Worm (Caenorhabditis elegans) whole organism, young adult: ENCODE results near the gene F07C6.4.

ENCODE experiments used
- B0035.1 ChIP-seq: sonication (generic microtip); optimal IDR thresholded peaks from 2 replicates; lab custom pipeline; 2016; ENCODE audit warnings: missing genetic modification characterization, mild to moderate bottlenecking, missing compliant biosample characterization, missing genotype, missing genetic modification reagents
- B0336.3 ChIP-seq: fragments of 200-800 bp; sonication (Bioruptor generic); IDR thresholded peaks from 2 replicates; pipeline ENCODE4 v1.3.6; 2022; ENCODE audit warnings: missing genetic modification characterization, missing compliant biosample characterization
- D2030.7 ChIP-seq: fragments of 200-800 bp; sonication (Bioruptor generic); IDR thresholded peaks from 2 replicates; pipeline ENCODE4 v1.3.6; 2022; ENCODE audit warnings: missing genetic modification reagents, missing genetic modification characterization, missing compliant biosample characterization
- F33H1.4 ChIP-seq: fragments of 200-800 bp; sonication (Bioruptor generic); IDR thresholded peaks from 2 replicates; pipeline ENCODE4 v1.3.6; 2022; ENCODE audit warnings: missing genetic modification reagents, missing genetic modification characterization, missing compliant biosample characterization
- F49E8.2 ChIP-seq: sonication (generic microtip); optimal IDR thresholded peaks from 3 replicates; lab custom pipeline; 2017; ENCODE audit warnings: missing genetic modification characterization, mild to moderate bottlenecking, missing compliant biosample characterization, antibody characterized with exemption, moderate library complexity; ENCODE audit not compliant: insufficient read depth
- F57A8.1 ChIP-seq: fragments of 200-800 bp; sonication (Bioruptor generic); optimal IDR thresholded peaks from 2 replicates; lab custom pipeline; 2018; ENCODE audit warnings: mild to moderate bottlenecking, missing genetic modification characterization, moderate library complexity, missing compliant biosample characterization
- T07F8.4 ChIP-seq: sonication (generic microtip); optimal IDR thresholded peaks from 2 replicates; lab custom pipeline; 2016; ENCODE audit warnings: mild to moderate bottlenecking, missing genetic modification characterization, moderate library complexity, missing compliant biosample characterization
- Y56A3A.18 ChIP-seq: fragments of 200-800 bp; sonication (Bioruptor generic); IDR thresholded peaks from 2 replicates; pipeline ENCODE4 v1.3.6; 2022; ENCODE audit warnings: missing genetic modification reagents, missing genetic modification characterization, missing compliant biosample characterization
- ZK185.1 ChIP-seq: sonication (generic microtip); optimal IDR thresholded peaks from 2 replicates; lab custom pipeline; 2016; ENCODE audit warnings: mild to moderate bottlenecking, missing genetic modification characterization, missing compliant biosample characterization; ENCODE audit not compliant: poor library complexity, severe bottlenecking
- attf-3 ChIP-seq: fragments of 200-800 bp; sonication (Bioruptor generic); conservative IDR thresholded peaks from 2 replicates; pipeline ENCODE4 v1.3.6; 2022; ENCODE audit warnings: missing genetic modification reagents, missing genetic modification characterization, missing compliant biosample characterization
- attf-5 ChIP-seq: fragments of 200-800 bp; sonication (Bioruptor generic); optimal IDR thresholded peaks from 2 replicates; lab custom pipeline; 2018; ENCODE audit warnings: mild to moderate bottlenecking, missing genetic modification characterization, missing compliant biosample characterization
- attf-6 ChIP-seq: fragments of 200-800 bp; sonication (Bioruptor generic); IDR thresholded peaks from 2 replicates; pipeline ENCODE4 v1.3.6; 2022; ENCODE audit warnings: missing genetic modification reagents, missing genetic modification characterization, missing compliant biosample characterization
- cebp-2 ChIP-seq: fragments of 200-800 bp; sonication (Bioruptor generic); IDR thresholded peaks from 2 replicates; pipeline ENCODE4 v1.3.6; 2022; ENCODE audit warnings: missing genetic modification characterization, missing compliant biosample characterization
- dox-1 ChIP-seq: fragments of 200-800 bp; sonication (Bioruptor generic); IDR thresholded peaks from 2 replicates; pipeline ENCODE4 v1.3.6; 2022; ENCODE audit warnings: missing genetic modification reagents, missing genetic modification characterization, missing compliant biosample characterization
- efl-1 ChIP-seq: fragments of 150-350 bp; optimal IDR thresholded peaks from 2 replicates; lab custom pipeline; 2014; ENCODE audit warnings: missing biosample characterization, missing genetic modification reagents, missing genetic modification characterization
- egl-18 ChIP-seq: fragments of 200-800 bp; sonication (Bioruptor generic); IDR thresholded peaks from 2 replicates; pipeline ENCODE4 v1.3.6; 2022; ENCODE audit warnings: missing genetic modification reagents, missing genetic modification characterization, missing compliant biosample characterization
- egrh-3 ChIP-seq: fragments of 200-800 bp; sonication (Bioruptor generic); IDR thresholded peaks from 2 replicates; pipeline ENCODE4 v1.3.6; 2022; ENCODE audit warnings: missing genetic modification reagents, missing genetic modification characterization, missing compliant biosample characterization
- him-1 ChIP-seq: sonication (generic microtip); optimal IDR thresholded peaks from 2 replicates; lab custom pipeline; 2016; ENCODE audit warnings: missing genotype, missing genetic modification reagents, missing genetic modification characterization, missing compliant biosample characterization
- hlh-26 ChIP-seq: fragments of 200-800 bp; sonication (Bioruptor generic); conservative IDR thresholded peaks from 2 replicates; pipeline ENCODE4 v1.3.6; 2022; ENCODE audit warnings: missing genetic modification reagents, missing genetic modification characterization, missing compliant biosample characterization
- hmg-1.2 ChIP-seq: fragments of 200-800 bp; sonication (Bioruptor generic); IDR thresholded peaks from 2 replicates; pipeline ENCODE4 v1.3.6; 2022; ENCODE audit warnings: missing genetic modification reagents, missing genetic modification characterization, missing compliant biosample characterization
- hsf-1 ChIP-seq: fragments of 200-800 bp; sonication (Bioruptor generic); IDR thresholded peaks from 2 replicates; pipeline ENCODE4 v1.3.6; 2022; ENCODE audit warnings: missing genetic modification reagents, missing genetic modification characterization, missing compliant biosample characterization
- let-526 ChIP-seq: fragments of 200-800 bp; sonication (Bioruptor generic); IDR thresholded peaks from 2 replicates; pipeline ENCODE4 v1.3.6; 2022; ENCODE audit warnings: missing genetic modification reagents, missing genetic modification characterization, missing compliant biosample characterization
- lin-26 ChIP-seq: fragments of 200-800 bp; sonication (Bioruptor generic); IDR thresholded peaks from 2 replicates; pipeline ENCODE4 v1.3.6; 2022; ENCODE audit warnings: missing genetic modification reagents, missing genetic modification characterization, missing compliant biosample characterization
- lin-54 ChIP-seq: fragments of 200-800 bp; sonication (Bioruptor generic); optimal IDR thresholded peaks from 2 replicates; lab custom pipeline; 2018; ENCODE audit warnings: mild to moderate bottlenecking, missing genetic modification characterization, missing compliant biosample characterization
- lsl-1 ChIP-seq: fragments of 200-800 bp; sonication (Bioruptor generic); optimal IDR thresholded peaks from 2 replicates; lab custom pipeline; 2018; ENCODE audit warnings: mild to moderate bottlenecking, missing genetic modification characterization, moderate library complexity, missing compliant biosample characterization
- madf-6 ChIP-seq: fragments of 200-800 bp; sonication (Bioruptor generic); IDR thresholded peaks from 2 replicates; pipeline ENCODE4 v1.3.6; 2022; ENCODE audit warnings: missing genetic modification reagents, missing genetic modification characterization, missing compliant biosample characterization
- madf-8 ChIP-seq: fragments of 200-800 bp; sonication (Bioruptor generic); conservative IDR thresholded peaks from 2 replicates; pipeline ENCODE4 v1.3.6; 2022; ENCODE audit warnings: missing genetic modification reagents, missing genetic modification characterization, missing compliant biosample characterization
- mcd-1 ChIP-seq: fragments of 200-800 bp; sonication (Bioruptor generic); IDR thresholded peaks from 2 replicates; pipeline ENCODE4 v1.3.6; 2022; ENCODE audit warnings: missing genetic modification reagents, missing genetic modification characterization, missing compliant biosample characterization
- nfyb-1 ChIP-seq: fragments of 200-800 bp; sonication (Bioruptor generic); IDR thresholded peaks from 2 replicates; pipeline ENCODE4 v1.3.6; 2022; ENCODE audit warnings: missing genetic modification reagents, missing genetic modification characterization, missing compliant biosample characterization
- pbrm-1 ChIP-seq: fragments of 200-800 bp; sonication (Bioruptor generic); IDR thresholded peaks from 2 replicates; pipeline ENCODE4 v1.3.6; 2022; ENCODE audit warnings: missing genetic modification reagents, missing genetic modification characterization, missing compliant biosample characterization
- rcor-1 ChIP-seq: fragments of 200-800 bp; sonication (Bioruptor generic); IDR thresholded peaks from 2 replicates; pipeline ENCODE4 v1.3.6; 2022; ENCODE audit warnings: missing genetic modification reagents, missing genetic modification characterization, missing compliant biosample characterization
- repo-1 ChIP-seq: sonication (generic microtip); optimal IDR thresholded peaks from 2 replicates; lab custom pipeline; 2017; ENCODE audit warnings: mild to moderate bottlenecking, missing genetic modification characterization, missing compliant biosample characterization
- sdz-38 ChIP-seq: sonication (generic microtip); optimal IDR thresholded peaks from 2 replicates; lab custom pipeline; 2016; ENCODE audit warnings: missing genotype, missing genetic modification characterization, missing compliant biosample characterization
- snpc-1.1 ChIP-seq: sonication (generic microtip); optimal IDR thresholded peaks from 2 replicates; lab custom pipeline; 2017; ENCODE audit warnings: missing genetic modification characterization, mild to moderate bottlenecking, missing compliant biosample characterization, antibody characterized with exemption, moderate library complexity, missing genotype, missing genetic modification reagents; ENCODE audit not compliant: insufficient read depth
- snpc-1.3 ChIP-seq: sonication (generic microtip); optimal IDR thresholded peaks from 2 replicates; lab custom pipeline; 2017; ENCODE audit warnings: missing genetic modification characterization, mild to moderate bottlenecking, missing compliant biosample characterization, antibody characterized with exemption, moderate library complexity, missing genotype, missing genetic modification reagents; ENCODE audit not compliant: insufficient read depth
- snpc-3.4 ChIP-seq: sonication (generic microtip); optimal IDR thresholded peaks from 2 replicates; lab custom pipeline; 2017; ENCODE audit warnings: missing genetic modification characterization, mild to moderate bottlenecking, missing compliant biosample characterization, antibody characterized with exemption, moderate library complexity, missing genotype, missing genetic modification reagents
- snpc-4 ChIP-seq, 5 experiments: fragments of 150-350 bp in 1 of 5; sonication (generic microtip) in 4 of 5; optimal IDR thresholded peaks; 2 replicates each; lab custom pipeline; 2014 to 2018; ENCODE audit warnings: missing genetic modification characterization in 5 of 5, missing biosample characterization in 3 of 5, antibody characterized with exemption in 2 of 5, mild to moderate bottlenecking in 2 of 5, missing compliant biosample characterization in 2 of 5, missing genotype in 2 of 5, moderate library complexity in 2 of 5, missing genetic modification reagents in 1 of 5
- tbp1 ChIP-seq: fragments of 200-800 bp; sonication (Bioruptor generic); optimal IDR thresholded peaks from 2 replicates; lab custom pipeline; 2018; ENCODE audit warnings: mild to moderate bottlenecking, missing genetic modification characterization, missing compliant biosample characterization
- unc-62 ChIP-seq: fragments of 150-350 bp; optimal IDR thresholded peaks from 2 replicates; lab custom pipeline; 2014; ENCODE audit warnings: missing biosample characterization, missing genetic modification reagents, missing genetic modification characterization
- zim-3 ChIP-seq: sonication (generic microtip); optimal IDR thresholded peaks from 2 replicates; lab custom pipeline; 2017; ENCODE audit warnings: mild to moderate bottlenecking, missing genetic modification characterization, moderate library complexity, missing compliant biosample characterization

Gene F07C6.4

DNA sequence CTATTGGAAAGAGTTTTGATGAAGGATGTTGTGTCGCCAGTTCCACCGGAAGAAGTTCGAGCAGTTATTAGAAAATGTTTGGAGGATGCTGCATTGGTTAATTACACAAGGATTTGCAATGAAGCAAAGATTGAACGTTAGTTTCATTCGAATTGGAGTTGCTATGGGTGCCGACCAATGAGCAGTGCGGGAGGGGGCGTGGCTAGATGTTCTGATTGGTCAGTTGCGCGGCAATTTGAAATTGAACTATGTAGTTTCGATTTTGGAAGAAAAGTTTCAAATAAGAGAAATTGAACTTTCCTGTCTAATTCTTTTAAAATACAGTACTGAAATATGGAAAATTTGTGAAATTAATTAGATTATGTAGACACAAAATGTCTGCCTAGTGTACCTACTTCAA is 22.6 kb upstream of the F07C6.4 start (continued):
- TF ChIP-seq ZK185.1 (tag; lab: Kevin White, UChicago) (no peak), unc-62 (GFP tag; lab: Kevin White, UChicago) (no peak)

DNA sequence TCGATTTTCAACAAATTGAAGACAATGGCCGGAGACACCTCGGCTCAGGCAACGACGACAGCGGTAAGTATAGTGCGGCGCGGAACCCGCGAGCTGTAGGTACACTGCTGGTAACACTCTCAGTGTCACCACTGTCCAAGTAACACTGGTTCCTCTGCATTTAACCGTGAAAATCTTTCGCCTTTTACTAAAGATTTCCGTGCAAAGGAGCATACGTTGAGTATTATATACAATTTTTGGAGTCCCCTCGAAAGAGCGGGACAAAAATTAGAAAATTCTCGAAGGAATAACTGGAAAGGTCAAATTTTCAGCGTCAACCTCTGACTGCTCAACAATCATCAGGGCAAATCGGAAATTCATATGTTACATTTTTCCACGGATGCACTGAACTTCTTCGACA is 19.7 kb upstream of the F07C6.4 start:
- TF ChIP-seq snpc-1.3: peak; percentile 64
- peak; percentile 58 for TF ChIP-seq F49E8.2 (tag; lab: Kevin White, UChicago)
- TF ChIP-seq lsl-1: peak; percentile 60
- TF ChIP-seq madf-6 (GFP tag; lab: Robert Waterston, UW): peak; percentile 76
- TF ChIP-seq lin-54 (GFP tag; lab: Kevin White, UChicago): peak; percentile 5
- TF ChIP-seq repo-1: peak; percentile 16
- peak; percentile 65 for TF ChIP-seq snpc-3.4 (tag; lab: Kevin White, UChicago)
- peak; percentile 53; the same call in 1 of the 2 replicates for TF ChIP-seq lin-26 (GFP tag; lab: Robert Waterston, UW)
- TF ChIP-seq Y56A3A.18: 0 out of 2 replicates have a peak, but pooled peaks have one; percentile 11
- no peak for TF ChIP-seq cebp-2 (GFP tag; lab: Robert Waterston, UW)
- TF ChIP-seq snpc-1.1 (tag; lab: Kevin White, UChicago): peak; percentile 95
- no peak for TF ChIP-seq attf-5 (GFP tag; lab: Kevin White, UChicago)
- peak; percentile 64 for TF ChIP-seq rcor-1 (GFP tag; lab: Robert Waterston, UW)
- TF ChIP-seq madf-8 (GFP tag; lab: Robert Waterston, UW): 0 out of 2 replicates have a peak, but pooled peaks have one; percentile 38
- peak; percentile 41; the same call in 1 of the 2 replicates for TF ChIP-seq attf-3 (GFP tag; lab: Robert Waterston, UW)
- peak; percentile 88 for TF ChIP-seq hsf-1 (GFP tag; lab: Robert Waterston, UW)
- no peak for TF ChIP-seq sdz-38 (tag; lab: Kevin White, UChicago)
- no peak for TF ChIP-seq B0035.1
- no peak for TF ChIP-seq egrh-3 (GFP tag; lab: Robert Waterston, UW)
- peak; percentile 66; the same call in 1 of the 2 replicates for TF ChIP-seq B0336.3 (GFP tag; lab: Robert Waterston, UW)
- TF ChIP-seq F57A8.1: no peak
- TF ChIP-seq nfyb-1 (GFP tag; lab: Robert Waterston, UW): peak; percentile 55; the same call in 1 of the 2 replicates
- TF ChIP-seq snpc-4 (GFP tag; optimal IDR thresholded peaks at IDR 0.05; lab: Kevin White, UChicago): peak; percentile 92
- peak; percentile 88 to 97 (median 94) for TF ChIP-seq snpc-4 (tag; optimal IDR thresholded peaks at IDR 0.05; lab: Kevin White, UChicago)
- peak; percentile 13 for TF ChIP-seq efl-1 (GFP tag; lab: Kevin White, UChicago)
- peak; percentile 82 for TF ChIP-seq D2030.7 (GFP tag; lab: Robert Waterston, UW)
- TF ChIP-seq pbrm-1 (GFP tag; lab: Robert Waterston, UW): peak; percentile 91
- TF ChIP-seq dox-1 (GFP tag; lab: Robert Waterston, UW): peak; percentile 81
- TF ChIP-seq egl-18 (GFP tag; lab: Robert Waterston, UW): no peak
- peak; percentile 46 for TF ChIP-seq him-1 (tag; lab: Kevin White, UChicago)
- peak; percentile 75 for TF ChIP-seq tbp1 (GFP tag; lab: Kevin White, UChicago)
- TF ChIP-seq hmg-1.2: peak; percentile 98
- TF ChIP-seq F33H1.4 (GFP tag; lab: Robert Waterston, UW): peak; percentile 42
- no peak for TF ChIP-seq hlh-26 (GFP tag; lab: Robert Waterston, UW)
- TF ChIP-seq let-526 (GFP tag; lab: Robert Waterston, UW): no peak
- TF ChIP-seq mcd-1 (GFP tag; lab: Robert Waterston, UW): peak; percentile 49; the same call in 1 of the 2 replicates
- no peak for TF ChIP-seq zim-3 (tag; lab: Kevin White, UChicago)
- TF ChIP-seq attf-6 (GFP tag; lab: Robert Waterston, UW): peak; percentile 94
- TF ChIP-seq T07F8.4 (tag; lab: Kevin White, UChicago): no peak
- TF ChIP-seq, all 124 proteins: peak for 27
